Worm (Caenorhabditis elegans): Measurements from ENCODE around the gene fbxa-134.

DNA sequence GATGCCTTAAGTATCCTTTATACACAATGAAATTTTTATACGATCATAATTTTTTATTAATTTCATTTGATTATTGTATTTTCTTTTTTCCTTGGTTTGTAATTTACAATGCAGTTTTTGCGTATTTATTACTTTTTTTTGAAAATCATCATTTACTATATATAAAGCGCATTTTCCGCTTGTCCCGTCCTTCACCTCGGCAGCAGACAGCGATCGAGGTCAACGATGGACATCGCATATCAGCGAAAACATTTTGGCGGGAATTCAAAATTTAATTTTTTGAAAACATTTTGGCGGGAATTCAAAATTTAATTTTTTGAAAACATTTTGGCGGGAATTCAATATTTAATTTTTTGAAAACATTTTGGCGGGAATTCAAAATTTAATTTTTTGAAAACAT lies 44.7 kb downstream of the fbxa-134 start:
- TF ChIP-seq tab-1 (GFP tag; IDR thresholded peaks at IDR 0.05) (no peak), klf-2 (GFP tag; conservative IDR thresholded peaks at IDR 0.05) (no peak), flt-1 (GFP tag; IDR thresholded peaks at IDR 0.05) (no peak), T22C8.4 (GFP tag; IDR thresholded peaks at IDR 0.05) (no peak), ref-1 (GFP tag; conservative IDR thresholded peaks at IDR 0.05) (no peak), med-1 (GFP tag; optimal IDR thresholded peaks at IDR 0.05; ENCODE audit: insufficient read depth) (no peak), cog-1 (tag; optimal IDR thresholded peaks at IDR 0.05) (no peak)
